Worm (Caenorhabditis elegans): ENCODE results near the gene F38A5.2.

DNA sequence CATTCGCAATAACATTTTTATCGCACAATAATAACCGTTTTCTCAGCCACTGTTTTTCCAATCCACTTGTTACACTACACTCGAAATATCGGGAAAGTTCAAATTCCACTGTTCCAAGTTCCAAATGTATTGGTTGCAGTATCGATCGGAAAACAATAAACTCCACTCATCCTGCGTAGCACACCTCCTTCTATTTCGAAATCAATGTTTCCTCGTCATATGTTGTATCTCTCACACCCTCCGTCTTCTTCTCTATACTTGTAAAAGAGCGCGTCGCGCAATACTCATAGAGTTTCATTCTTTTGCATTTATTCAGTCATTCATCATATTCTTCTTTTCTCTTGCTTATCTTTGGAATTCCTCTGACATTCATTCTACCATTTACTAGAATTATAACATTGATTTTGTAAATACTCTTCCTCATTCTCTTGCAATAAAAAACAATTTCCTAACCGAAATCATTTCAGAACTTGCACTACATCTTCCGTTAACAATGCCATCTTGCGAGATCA is 16.1 kb upstream of the F38A5.2 start, which contains the start of gene sup-36:
- TF ChIP-seq sox-4 (tag; optimal IDR thresholded peaks at IDR 0.05) (no peak), hlh-15 (tag; optimal IDR thresholded peaks at IDR 0.05) (no peak), unc-86 (tag; optimal IDR thresholded peaks at IDR 0.05) (no peak), ref-2 (tag; optimal IDR thresholded peaks at IDR 0.05) (no peak), pag-3 (tag; optimal IDR thresholded peaks at IDR 0.05; ENCODE audit: borderline replicate concordance) (no peak), nhr-11 (tag; optimal IDR thresholded peaks at IDR 0.05) (no peak), ceh-9 (tag; optimal IDR thresholded peaks at IDR 0.05) (no peak), dmd-4 (tag; optimal IDR thresholded peaks at IDR 0.05; ENCODE audit: borderline replicate concordance) (no peak), T23F11.4 (GFP tag; optimal IDR thresholded peaks at IDR 0.05) (no peak), Y22D7AL.16 (tag; optimal IDR thresholded peaks at IDR 0.05) (no peak), ama-1 (optimal IDR thresholded peaks at IDR 0.05) (no peak), ceh-24 (tag; optimal IDR thresholded peaks at IDR 0.05) (no peak), npax-4 (tag; optimal IDR thresholded peaks at IDR 0.05) (no peak)

Data from whole organism, late embryonic.